Fruit fly (Drosophila melanogaster): Measurements from ENCODE around the gene Reph.

The Reph gene

dm6 chr2L:3836440-3836890, 33.1 kb downstream of the Reph start, which contains the start of gene slp2 (continued):
- TF ChIP-seq twi (tag; optimal IDR thresholded peaks at IDR 0.05) = peak; percentile 9
- TF ChIP-seq jigr1 (GFP tag; IDR thresholded peaks at IDR 0.05) = no peak
- TF ChIP-seq Neu2 (GFP tag; optimal IDR thresholded peaks at IDR 0.05; ENCODE audit: borderline replicate concordance) = no peak
- TF ChIP-seq Asciz (GFP tag; optimal IDR thresholded peaks at IDR 0.05) = no peak
- TF ChIP-seq CG7839 (tag; optimal IDR thresholded peaks at IDR 0.05) = no peak
- TF ChIP-seq Nf-YA (GFP tag; IDR thresholded peaks at IDR 0.05) = peak; percentile 85
- no peak for TF ChIP-seq pan (optimal IDR thresholded peaks at IDR 0.05)
- TF ChIP-seq pan (GFP tag; optimal IDR thresholded peaks at IDR 0.05 in 1 of 2, IDR thresholded peaks at IDR 0.05 in 1 of 2) = peak in 1 of 2 experiments; percentile 60
- no peak for TF ChIP-seq esg (GFP tag; conservative IDR thresholded peaks at IDR 0.05)
- TF ChIP-seq CG2678 (tag; optimal IDR thresholded peaks at IDR 0.05) = no peak
- no peak for TF ChIP-seq fd96Cb (tag; optimal IDR thresholded peaks at IDR 0.05)
- no peak for TF ChIP-seq bigmax (GFP tag; optimal IDR thresholded peaks at IDR 0.05)
- no peak for TF ChIP-seq Taf1 (GFP tag; IDR thresholded peaks at IDR 0.05)
- TF ChIP-seq Med (GFP tag) = peak; percentile 40
- peak; percentile 99 for TF ChIP-seq Nf-YB (GFP tag; optimal IDR thresholded peaks at IDR 0.05)
- peak; percentile 5 for TF ChIP-seq CoRest (tag; optimal IDR thresholded peaks at IDR 0.05)
- peak in 1 of 2 experiments; percentile 46 for TF ChIP-seq tll (GFP tag; optimal IDR thresholded peaks at IDR 0.05)
- peak; percentile 72 for TF ChIP-seq zf30C (GFP tag; optimal IDR thresholded peaks at IDR 0.05)
- no peak for TF ChIP-seq gcm2 (GFP tag; optimal IDR thresholded peaks at IDR 0.05)
- 0 out of 3 replicates have a peak, but pooled peaks have one; percentile 33 for TF ChIP-seq sr (GFP tag; IDR thresholded peaks at IDR 0.05)
- no peak for TF ChIP-seq ewg (GFP tag; optimal IDR thresholded peaks at IDR 0.05)
- TF ChIP-seq gem (tag; optimal IDR thresholded peaks at IDR 0.05) = no peak
- peak; percentile 38 for TF ChIP-seq CG17568 (GFP tag; optimal IDR thresholded peaks at IDR 0.05)
- TF ChIP-seq Tbp (GFP tag; optimal IDR thresholded peaks at IDR 0.05) = no peak
- TF ChIP-seq CG9932 (GFP tag; IDR thresholded peaks at IDR 0.05) = 0 out of 2 replicates have a peak, but pooled peaks have one; percentile 24
- peak; percentile 45 for TF ChIP-seq ash1 (GFP tag; optimal IDR thresholded peaks at IDR 0.05)
- peak; percentile 65 for TF ChIP-seq CG6254 (GFP tag; optimal IDR thresholded peaks at IDR 0.05)
- TF ChIP-seq CG34224 (GFP tag; IDR thresholded peaks at IDR 0.05; ENCODE audit: partially characterized antibody) = no peak
- TF ChIP-seq pfk (GFP tag; optimal IDR thresholded peaks at IDR 0.05) = no peak
- no peak for TF ChIP-seq BEAF-32 (GFP tag; optimal IDR thresholded peaks at IDR 0.05)
- TF ChIP-seq CG4360 (GFP tag; IDR thresholded peaks at IDR 0.05) = peak; percentile 1; the same call in 1 of the 2 replicates
- no peak for TF ChIP-seq CG17186 (GFP tag; optimal IDR thresholded peaks at IDR 0.05)
- peak; percentile 73 for TF ChIP-seq gsb-n (tag; optimal IDR thresholded peaks at IDR 0.05)
- TF ChIP-seq zen (tag; optimal IDR thresholded peaks at IDR 0.05) = peak; percentile 87
- no peak for TF ChIP-seq CG33213 (GFP tag; optimal IDR thresholded peaks at IDR 0.05)
- TF ChIP-seq dan (GFP tag; IDR thresholded peaks at IDR 0.05) = no peak
- TF ChIP-seq vvl (GFP tag; IDR thresholded peaks at IDR 0.05) = peak; percentile 39; the same call in 1 of the 2 replicates
- TF ChIP-seq crol (GFP tag; IDR thresholded peaks at IDR 0.05) = peak; percentile 33; the same call in 1 of the 2 replicates
- no peak for TF ChIP-seq Poxn (GFP tag; IDR thresholded peaks at IDR 0.05)
- TF ChIP-seq cad (GFP tag; optimal IDR thresholded peaks at IDR 0.05) = peak; percentile 61
- peak; percentile 79 for TF ChIP-seq CG10321 (GFP tag; IDR thresholded peaks at IDR 0.05)
- peak; percentile 94 for TF ChIP-seq cg (GFP tag; optimal IDR thresholded peaks at IDR 0.05)
- TF ChIP-seq CG3281 (GFP tag; optimal IDR thresholded peaks at IDR 0.05) = no peak
- TF ChIP-seq Dll (GFP tag; IDR thresholded peaks at IDR 0.05; ENCODE audit: partially characterized antibody) = 0 out of 4 replicates have a peak, but pooled peaks have one; percentile 16
- TF ChIP-seq CG8478 (optimal IDR thresholded peaks at IDR 0.05) = no peak
- TF ChIP-seq CG42726 (GFP tag; IDR thresholded peaks at IDR 0.05; ENCODE audit: partially characterized antibody) = no peak
- TF ChIP-seq CG7372 (GFP tag; IDR thresholded peaks at IDR 0.05) = no peak
- no peak for TF ChIP-seq Lpt (GFP tag; optimal IDR thresholded peaks at IDR 0.05)
- TF ChIP-seq ro (GFP tag; IDR thresholded peaks at IDR 0.05) = no peak
- TF ChIP-seq Adf1 (GFP tag; IDR thresholded peaks at IDR 0.05) = peak; percentile 39; the same call in 1 of the 2 replicates
